Worm (Caenorhabditis elegans) whole organism, L2 larva: ENCODE results near the gene B0410.3.

ENCODE experiments used
- C34F6.9 ChIP-seq: fragments of 150-350 bp; optimal IDR thresholded peaks from 2 replicates; lab custom pipeline; 2014; ENCODE audit warnings: missing biosample characterization, missing genetic modification characterization
- F13H6.1 ChIP-seq: sonication (generic microtip); optimal IDR thresholded peaks from 2 replicates; lab custom pipeline; 2016; ENCODE audit warnings: missing genetic modification characterization, missing compliant biosample characterization
- Y55F3AM.14 ChIP-seq: fragments of 200-800 bp; sonication (Bioruptor generic); optimal IDR thresholded peaks from 2 replicates; lab custom pipeline; 2018; ENCODE audit warnings: mild to moderate bottlenecking, missing genetic modification characterization, missing compliant biosample characterization
- ZK546.5 ChIP-seq: sonication (generic microtip); optimal IDR thresholded peaks from 2 replicates; lab custom pipeline; 2017; ENCODE audit warnings: missing biosample characterization, missing genetic modification characterization
- alr-1 ChIP-seq: fragments of 150-350 bp; optimal IDR thresholded peaks from 2 replicates; lab custom pipeline; 2014; ENCODE audit warnings: missing biosample characterization, missing genetic modification characterization
- ama-1 ChIP-seq: fragments of 150-350 bp; optimal IDR thresholded peaks from 2 replicates; lab custom pipeline; 2018; ENCODE audit warnings: inconsistent platforms
- blmp-1 ChIP-seq: sonication (generic microtip); optimal IDR thresholded peaks from 2 replicates; lab custom pipeline; 2017; ENCODE audit warnings: missing genetic modification characterization, mild to moderate bottlenecking, missing compliant biosample characterization, antibody characterized with exemption, moderate library complexity; ENCODE audit not compliant: insufficient read depth
- ceh-16 ChIP-seq: fragments of 150-350 bp; optimal IDR thresholded peaks from 2 replicates; lab custom pipeline; 2014; ENCODE audit warnings: missing biosample characterization, missing genetic modification characterization
- crh-2 ChIP-seq: sonication (generic microtip); optimal IDR thresholded peaks from 2 replicates; lab custom pipeline; 2017; ENCODE audit warnings: missing biosample characterization, missing genetic modification characterization
- egl-27 ChIP-seq: sonication (generic microtip); optimal IDR thresholded peaks from 3 replicates; lab custom pipeline; 2017; ENCODE audit warnings: missing biosample characterization, missing genetic modification reagents, missing genetic modification characterization
- elt-3 ChIP-seq: sonication (generic microtip); optimal IDR thresholded peaks from 2 replicates; lab custom pipeline; 2017; ENCODE audit warnings: missing biosample characterization, missing genetic modification characterization
- fos-1 ChIP-seq: fragments of 150-350 bp; optimal IDR thresholded peaks from 2 replicates; lab custom pipeline; 2014; ENCODE audit warnings: missing biosample characterization, missing genetic modification characterization
- gmeb-1 ChIP-seq: fragments of 150-350 bp; optimal IDR thresholded peaks from 2 replicates; lab custom pipeline; 2014; ENCODE audit warnings: missing biosample characterization, missing genetic modification characterization
- lin-11 ChIP-seq: fragments of 150-350 bp; sonication (generic microtip); optimal IDR thresholded peaks from 2 replicates; lab custom pipeline; 2014; ENCODE audit warnings: missing biosample characterization, missing genetic modification characterization, inconsistent platforms, mixed read lengths
- lin-13 ChIP-seq: fragments of 150-350 bp; optimal IDR thresholded peaks from 2 replicates; lab custom pipeline; 2014; ENCODE audit warnings: missing biosample characterization, missing genetic modification reagents, missing genetic modification characterization
- lin-39 ChIP-seq: fragments of 150-350 bp; optimal IDR thresholded peaks from 2 replicates; lab custom pipeline; 2014; ENCODE audit warnings: missing biosample characterization, missing genetic modification reagents, missing genetic modification characterization
- lsy-2 ChIP-seq, 2 experiments: fragments of 150-350 bp in 1 of 2; sonication (generic microtip) in 1 of 2; optimal IDR thresholded peaks; 2 replicates each; lab custom pipeline; 2014 to 2017; ENCODE audit warnings: missing biosample characterization in 2 of 2, missing genetic modification characterization in 2 of 2
- mab-5 ChIP-seq: fragments of 150-350 bp; optimal IDR thresholded peaks from 2 replicates; lab custom pipeline; 2014; ENCODE audit warnings: missing biosample characterization, missing genetic modification characterization
- mbf-1 ChIP-seq: sonication (generic microtip); optimal IDR thresholded peaks from 2 replicates; lab custom pipeline; 2017; ENCODE audit warnings: missing biosample characterization, missing genetic modification characterization
- mdl-1 ChIP-seq, 2 experiments: fragments of 150-350 bp in 1 of 2; sonication (generic microtip) in 1 of 2; optimal IDR thresholded peaks; 2 replicates each; lab custom pipeline; 2017; ENCODE audit warnings: missing biosample characterization in 2 of 2, missing genetic modification characterization in 2 of 2
- nhr-10 ChIP-seq: sonication (generic microtip); optimal IDR thresholded peaks from 2 replicates; lab custom pipeline; 2017; ENCODE audit warnings: missing biosample characterization, missing genetic modification characterization
- nhr-11 ChIP-seq: fragments of 150-350 bp; optimal IDR thresholded peaks from 2 replicates; lab custom pipeline; 2014; ENCODE audit warnings: missing biosample characterization, missing genetic modification characterization
- nhr-12 ChIP-seq: fragments of 150-350 bp; optimal IDR thresholded peaks from 2 replicates; lab custom pipeline; 2014; ENCODE audit warnings: missing biosample characterization, missing genetic modification characterization
- nhr-129 ChIP-seq: fragments of 150-350 bp; optimal IDR thresholded peaks from 2 replicates; lab custom pipeline; 2014; ENCODE audit warnings: missing biosample characterization, missing genetic modification characterization
- nhr-21 ChIP-seq: fragments of 150-350 bp; optimal IDR thresholded peaks from 2 replicates; lab custom pipeline; 2014; ENCODE audit warnings: missing biosample characterization, missing genetic modification characterization
- nhr-237 ChIP-seq: fragments of 150-350 bp; optimal IDR thresholded peaks from 2 replicates; lab custom pipeline; 2014; ENCODE audit warnings: missing biosample characterization, missing genetic modification characterization
- nhr-25 ChIP-seq: fragments of 150-350 bp; sonication (generic microtip); optimal IDR thresholded peaks from 3 replicates; lab custom pipeline; 2014; ENCODE audit warnings: missing biosample characterization, missing genetic modification characterization
- nhr-6 ChIP-seq: fragments of 150-350 bp; optimal IDR thresholded peaks from 2 replicates; lab custom pipeline; 2014; ENCODE audit warnings: missing biosample characterization, missing genetic modification characterization
- sem-4 ChIP-seq: fragments of 150-350 bp; optimal IDR thresholded peaks from 2 replicates; lab custom pipeline; 2014; ENCODE audit warnings: missing biosample characterization, missing genetic modification reagents, missing genetic modification characterization
- skn-1 ChIP-seq: sonication (generic microtip); optimal IDR thresholded peaks from 2 replicates; lab custom pipeline; 2017; ENCODE audit warnings: missing biosample characterization, missing genetic modification characterization
- sma-3 ChIP-seq: sonication (generic microtip); optimal IDR thresholded peaks from 2 replicates; lab custom pipeline; 2016; ENCODE audit warnings: missing genetic modification reagents, missing genetic modification characterization, missing compliant biosample characterization
- sma-9 ChIP-seq, 2 experiments: fragments of 150-350 bp in 1 of 2; sonication (generic microtip) in 1 of 2; optimal IDR thresholded peaks; 2 replicates each; lab custom pipeline; 2014 to 2016; ENCODE audit warnings: missing genetic modification characterization in 2 of 2, mild to moderate bottlenecking in 1 of 2, missing biosample characterization in 1 of 2, missing compliant biosample characterization in 1 of 2, missing genetic modification reagents in 1 of 2, moderate library complexity in 1 of 2
- snpc-4 ChIP-seq: fragments of 150-350 bp; optimal IDR thresholded peaks from 2 replicates; lab custom pipeline; 2014; ENCODE audit warnings: missing biosample characterization, missing genetic modification characterization
- unc-39 ChIP-seq: fragments of 150-350 bp; optimal IDR thresholded peaks from 2 replicates; lab custom pipeline; 2014; ENCODE audit warnings: missing biosample characterization, missing genetic modification characterization
- unc-55 ChIP-seq: fragments of 150-350 bp; sonication (generic microtip); optimal IDR thresholded peaks from 3 replicates; lab custom pipeline; 2014; ENCODE audit warnings: missing biosample characterization, missing genetic modification reagents, missing genetic modification characterization
- unc-62 ChIP-seq: fragments of 150-350 bp; optimal IDR thresholded peaks from 2 replicates; lab custom pipeline; 2014; ENCODE audit warnings: missing biosample characterization, missing genetic modification reagents, missing genetic modification characterization
- zag-1 ChIP-seq: fragments of 150-350 bp; optimal IDR thresholded peaks from 2 replicates; lab custom pipeline; 2014; ENCODE audit warnings: missing biosample characterization, missing genetic modification characterization
- ztf-1 ChIP-seq: fragments of 200-800 bp; sonication (Bioruptor generic); conservative IDR thresholded peaks from 2 replicates; pipeline ENCODE4 v1.3.6; 2022; ENCODE audit warnings: missing genetic modification characterization, missing compliant biosample characterization
- ztf-4 ChIP-seq: fragments of 150-350 bp; optimal IDR thresholded peaks from 2 replicates; lab custom pipeline; 2014; ENCODE audit warnings: missing biosample characterization, missing genetic modification characterization

B0410.3 gene

DNA sequence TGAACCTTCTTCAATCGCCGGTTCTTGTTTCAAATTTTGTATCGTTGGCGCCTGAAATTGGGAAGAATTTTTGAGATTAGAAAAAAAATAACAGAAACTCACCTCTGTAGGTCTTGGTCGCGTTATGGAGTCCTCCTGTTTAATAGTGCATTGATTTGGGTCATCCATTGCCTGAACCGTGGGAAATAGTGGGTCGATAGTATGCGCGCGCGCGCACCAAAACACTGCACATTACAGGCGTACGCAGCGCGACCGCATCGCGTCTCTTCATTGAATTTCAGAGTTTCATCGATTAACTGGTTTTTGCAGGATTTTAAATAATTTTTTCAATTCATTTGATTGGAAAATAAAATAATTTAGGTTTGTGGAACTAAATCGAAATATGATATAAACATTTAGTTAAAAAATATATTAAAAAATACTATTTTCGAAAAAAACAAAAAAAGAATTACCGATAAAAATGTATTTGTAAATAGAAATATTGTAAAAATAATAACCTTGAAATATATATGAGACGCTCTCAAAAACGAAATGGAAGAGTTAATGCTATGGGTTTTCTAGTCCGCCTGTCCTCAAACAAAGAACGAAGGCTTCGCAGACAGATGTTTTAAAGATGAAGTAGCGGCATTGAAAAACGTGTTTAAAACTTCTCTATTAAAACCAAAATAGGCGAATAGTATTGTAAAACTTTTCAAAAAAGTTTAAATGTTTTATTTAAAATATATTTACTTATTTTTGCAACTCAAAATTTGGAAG is 34.0 kb downstream of the B0410.3 start, which contains the start of gene tra-4 (continued):
- TF ChIP-seq nhr-237 (tag; lab: Kevin White, UChicago): no peak
- TF ChIP-seq sma-9 (GFP tag; optimal IDR thresholded peaks at IDR 0.05; lab: Kevin White, UChicago): peak; percentile 44
- TF ChIP-seq sma-9 (tag; optimal IDR thresholded peaks at IDR 0.05; lab: Kevin White, UChicago): no peak
- no peak for TF ChIP-seq unc-39 (tag; lab: Kevin White, UChicago)
- no peak for TF ChIP-seq sma-3 (GFP tag; lab: Kevin White, UChicago)
- no peak for TF ChIP-seq crh-2 (tag; lab: Kevin White, UChicago)

DNA sequence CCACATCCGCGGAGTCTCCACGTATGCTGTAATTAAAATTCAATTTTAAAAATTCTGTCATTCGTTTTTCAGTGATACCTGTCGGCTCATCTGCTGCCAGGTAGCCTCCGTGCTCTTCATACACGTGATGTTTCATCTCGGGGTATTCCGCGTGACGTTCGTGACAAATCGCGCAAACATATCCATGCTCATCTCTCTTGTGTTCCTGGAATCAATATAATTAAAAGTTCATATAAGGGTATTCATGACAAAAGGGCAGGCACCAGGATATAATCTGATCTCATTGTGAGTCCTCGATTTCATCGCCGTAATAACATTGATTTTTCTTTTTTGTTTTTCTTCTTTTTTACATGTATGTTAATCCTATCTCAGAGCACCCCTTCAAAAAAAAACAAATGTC is 37.3 kb downstream of the B0410.3 start:
- TF ChIP-seq lsy-2 (tag; optimal IDR thresholded peaks at IDR 0.05; lab: Kevin White, UChicago) (peak in 1 of 2 experiments; percentile 0), unc-55 (GFP tag; lab: Kevin White, UChicago) (no peak)

DNA sequence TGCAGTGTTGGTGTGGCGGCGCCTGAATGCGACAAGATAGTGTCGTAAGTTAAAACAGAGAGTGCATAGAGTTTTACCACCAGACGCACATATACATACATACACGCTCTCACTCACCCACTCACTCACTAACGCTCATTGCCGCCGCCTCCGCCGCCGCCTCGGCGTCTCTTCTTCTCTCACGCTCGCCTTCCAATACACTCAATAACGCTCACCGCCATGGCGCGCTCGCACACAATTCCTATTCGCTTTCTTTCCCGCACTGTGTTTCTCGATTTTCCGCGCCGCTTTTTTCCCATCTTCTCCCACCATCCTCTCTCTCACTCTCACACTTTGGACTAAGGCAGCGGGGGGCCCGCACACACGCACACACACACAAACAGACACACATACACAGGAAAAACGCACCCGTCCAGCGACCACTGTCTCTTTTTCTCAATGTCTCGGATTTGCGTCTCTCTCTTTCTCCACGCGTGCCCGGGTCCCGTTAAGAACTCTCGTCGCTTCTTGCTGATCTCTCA is 38.8 kb downstream of the B0410.3 start, which contains the start of gene kin-29:
kin-29 (minus strand) TSS at position 51 of the 521 bp plus-strand sequence.
- TF ChIP-seq ZK546.5 (tag; lab: Kevin White, UChicago): no peak
- TF ChIP-seq blmp-1 (tag; lab: Kevin White, UChicago): peak; percentile 73
- TF ChIP-seq F13H6.1 (tag; lab: Kevin White, UChicago): peak; percentile 97
- TF ChIP-seq ceh-16 (tag; lab: Kevin White, UChicago): peak; percentile 28
- peak; percentile 65 for TF ChIP-seq nhr-6 (tag; lab: Kevin White, UChicago)
- no peak for TF ChIP-seq elt-3
- no peak for TF ChIP-seq nhr-12 (tag; lab: Kevin White, UChicago)
- TF ChIP-seq lin-39 (tag; lab: Kevin White, UChicago): no peak
- TF ChIP-seq C34F6.9: peak; percentile 83
- TF ChIP-seq zag-1: peak; percentile 73
- TF ChIP-seq sma-9 (GFP tag; optimal IDR thresholded peaks at IDR 0.05; lab: Kevin White, UChicago): peak; percentile 86
- TF ChIP-seq sma-9 (tag; optimal IDR thresholded peaks at IDR 0.05; lab: Kevin White, UChicago): no peak
- no peak for TF ChIP-seq unc-62 (GFP tag; lab: Kevin White, UChicago)
- peak; percentile 81 for TF ChIP-seq lin-13
- TF ChIP-seq nhr-21 (tag; lab: Kevin White, UChicago): peak; percentile 74
- TF ChIP-seq alr-1 (tag; lab: Kevin White, UChicago): no peak
- peak; percentile 56 to 75 for TF ChIP-seq lsy-2 (tag; optimal IDR thresholded peaks at IDR 0.05; lab: Kevin White, UChicago)
- TF ChIP-seq skn-1 (tag; lab: Kevin White, UChicago): no peak
- TF ChIP-seq nhr-10 (tag; lab: Kevin White, UChicago): peak; percentile 11
- peak; percentile 36 for TF ChIP-seq snpc-4
- peak; percentile 93 for TF ChIP-seq nhr-129 (tag; lab: Kevin White, UChicago)
- TF ChIP-seq unc-39 (tag; lab: Kevin White, UChicago): no peak
- no peak for TF ChIP-seq mbf-1 (tag; lab: Kevin White, UChicago)
- no peak for TF ChIP-seq ama-1
- peak; percentile 26 for TF ChIP-seq ztf-4
- peak; percentile 75 for TF ChIP-seq crh-2 (tag; lab: Kevin White, UChicago)
- TF ChIP-seq Y55F3AM.14 (GFP tag; lab: Kevin White, UChicago): peak; percentile 88
- peak; percentile 87 for TF ChIP-seq unc-55 (GFP tag; lab: Kevin White, UChicago)
- TF ChIP-seq nhr-11 (tag; lab: Kevin White, UChicago): no peak
- TF ChIP-seq ztf-1: 0 out of 2 replicates have a peak, but pooled peaks have one; percentile 26
- peak; percentile 83 for TF ChIP-seq sma-3 (GFP tag; lab: Kevin White, UChicago)
- peak; percentile 14 for TF ChIP-seq sem-4 (tag; lab: Kevin White, UChicago)
- peak; percentile 63 for TF ChIP-seq egl-27 (tag; lab: Kevin White, UChicago)
- peak; percentile 76 for TF ChIP-seq lin-11 (tag; lab: Kevin White, UChicago)
- peak; percentile 70 for TF ChIP-seq nhr-25
- peak; percentile 48 for TF ChIP-seq gmeb-1 (tag; lab: Kevin White, UChicago)
- peak; percentile 82 for TF ChIP-seq fos-1
- no peak for TF ChIP-seq nhr-237 (tag; lab: Kevin White, UChicago)
- TF ChIP-seq mab-5 (tag; lab: Kevin White, UChicago): peak; percentile 67
- peak; percentile 26 to 74 for TF ChIP-seq mdl-1 (tag; optimal IDR thresholded peaks at IDR 0.05; lab: Kevin White, UChicago)
